Worm (Caenorhabditis elegans): ENCODE measurements around the gene F54D5.4.

ce11 chrII:11556338-11556737 is 13.3 kb upstream of the F54D5.4 start, which contains the start of gene F54D5.17:
- TF ChIP-seq snpc-4 (tag; optimal IDR thresholded peaks at IDR 0.05) (no peak), unc-62 (GFP tag; optimal IDR thresholded peaks at IDR 0.05) (no peak), pha-4 (tag; optimal IDR thresholded peaks at IDR 0.05) (no peak), ztf-11 (tag; optimal IDR thresholded peaks at IDR 0.05) (no peak), elt-3 (tag; optimal IDR thresholded peaks at IDR 0.05) (no peak), hlh-1 (tag; optimal IDR thresholded peaks at IDR 0.05) (no peak), ceh-43 (GFP tag; optimal IDR thresholded peaks at IDR 0.05) (no peak), nhr-237 (tag; optimal IDR thresholded peaks at IDR 0.05) (no peak), lin-13 (tag; optimal IDR thresholded peaks at IDR 0.05) (no peak), elt-1 (tag; optimal IDR thresholded peaks at IDR 0.05; ENCODE audit: borderline replicate concordance, insufficient read depth) (no peak), nhr-28 (tag; optimal IDR thresholded peaks at IDR 0.05) (no peak), M03D4.4 (tag; optimal IDR thresholded peaks at IDR 0.05) (no peak)
